Fruit fly (Drosophila melanogaster): Measurements from ENCODE around the gene CG8188.

dm6 chrX:17710273-17711085 lies 7.7 kb upstream of the CG8188 start:
- TF ChIP-seq CTCF (optimal IDR thresholded peaks at IDR 0.05) (no peak), CG8478 (optimal IDR thresholded peaks at IDR 0.05) (no peak)

Measured in S2 (cell line).